Fruit fly (Drosophila melanogaster): Measurements from ENCODE around the gene hop.

Gene hop

DNA sequence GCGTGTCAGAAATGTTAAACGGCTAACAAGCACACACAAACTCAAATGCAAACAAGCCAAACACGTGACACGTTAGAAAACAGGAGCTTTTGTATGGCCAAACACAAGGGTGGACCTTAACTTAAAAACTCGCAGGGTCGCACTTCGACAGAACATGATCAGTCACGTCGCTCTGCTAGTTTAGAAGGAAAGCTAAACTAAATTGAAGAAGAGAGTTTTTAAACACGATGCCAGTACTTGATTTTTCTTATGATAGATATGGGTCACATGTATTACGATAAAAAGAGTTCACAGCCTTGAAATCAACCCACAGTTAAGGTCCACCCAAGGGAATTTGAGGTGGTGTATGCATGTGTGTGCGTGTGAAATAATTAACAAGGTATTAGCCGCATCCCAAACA lies 10.5 kb upstream of the hop start:
- TF ChIP-seq noc (tag; optimal IDR thresholded peaks at IDR 0.05) = no peak

dm6 chrX:11374320-11374719 lies 6.4 kb upstream of the hop start:
- TF ChIP-seq noc (tag; optimal IDR thresholded peaks at IDR 0.05) = no peak

- TF ChIP-seq noc (tag; optimal IDR thresholded peaks at IDR 0.05) = no peak
These were observed 5.1 kb upstream of the hop start for dm6 chrX:11372764-11373712.

dm6 chrX:11371613-11372012 lies 3.7 kb upstream of the hop start:
- no peak for TF ChIP-seq noc (tag; optimal IDR thresholded peaks at IDR 0.05)

DNA sequence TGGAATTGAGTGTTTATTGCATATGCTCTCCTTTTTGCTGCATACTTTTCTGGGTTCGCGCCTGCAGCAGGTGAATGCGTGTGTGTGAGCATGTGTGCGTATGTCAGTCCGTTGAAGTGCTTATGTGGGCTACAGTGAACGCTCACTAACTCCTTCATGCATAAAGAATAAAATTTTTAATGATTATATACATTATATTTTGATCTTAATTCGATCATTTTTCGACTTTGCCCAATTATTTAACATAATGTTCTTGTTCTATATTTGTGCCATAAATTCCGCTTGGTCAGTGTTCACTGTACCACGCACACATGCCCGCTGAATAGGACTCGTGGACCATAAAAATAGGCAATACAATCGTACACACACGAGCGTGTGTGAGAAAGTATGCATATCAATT lies 2.9 kb upstream of the hop start:
- no peak for TF ChIP-seq noc (tag; optimal IDR thresholded peaks at IDR 0.05)

dm6 chrX:11369374-11369773 lies 1.5 kb upstream of the hop start, which contains the start of gene dlg1:
Gene dlg1 (plus strand): TSS chrX:11369665.
- no peak for TF ChIP-seq noc (tag; optimal IDR thresholded peaks at IDR 0.05)

DNA sequence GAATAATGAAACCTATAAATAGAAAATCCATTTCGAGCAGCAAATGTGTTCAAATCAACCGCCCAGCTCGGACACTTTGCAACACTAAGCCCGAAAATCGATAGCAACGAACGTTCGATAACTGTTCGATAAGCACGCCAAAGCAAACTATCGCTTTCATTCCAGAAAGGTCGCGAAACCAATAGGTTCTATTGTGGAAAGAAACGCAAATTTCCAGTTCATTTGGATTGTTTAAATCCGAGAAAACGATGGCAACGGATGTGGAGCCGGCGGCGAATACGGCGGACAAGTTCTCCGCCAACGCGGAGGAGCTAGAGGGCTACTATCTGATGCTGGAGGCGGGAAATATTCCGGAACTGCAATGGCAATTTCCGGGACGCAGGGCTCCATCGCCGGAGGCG lies 8.8 kb downstream of the hop start, which contains the start of gene Pa1:
Gene Pa1 (plus strand): TSS at position 156 of the 401 bp plus-strand sequence.
- no peak for TF ChIP-seq noc (tag; optimal IDR thresholded peaks at IDR 0.05)

DNA sequence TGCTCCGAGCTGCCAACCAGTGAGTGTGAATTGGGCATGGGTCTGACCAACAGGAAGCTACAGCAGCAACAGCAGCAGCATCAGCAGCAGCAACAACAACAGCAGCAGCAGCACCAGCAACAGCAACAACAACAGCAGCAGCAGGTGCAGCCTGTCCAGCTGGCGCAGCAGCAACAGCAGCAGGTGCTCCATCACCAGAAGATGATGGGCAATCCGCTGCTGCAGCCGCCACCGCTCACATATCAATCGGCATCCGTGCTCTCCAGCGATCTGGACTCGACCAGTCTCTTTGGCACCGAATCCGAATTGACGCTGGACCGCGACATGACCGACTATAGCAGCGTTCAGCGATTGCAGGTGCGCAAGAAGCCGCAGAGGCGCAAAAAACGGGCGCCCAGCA lies 11.2 kb downstream of the hop start:
- no peak for TF ChIP-seq noc (tag; optimal IDR thresholded peaks at IDR 0.05)

DNA sequence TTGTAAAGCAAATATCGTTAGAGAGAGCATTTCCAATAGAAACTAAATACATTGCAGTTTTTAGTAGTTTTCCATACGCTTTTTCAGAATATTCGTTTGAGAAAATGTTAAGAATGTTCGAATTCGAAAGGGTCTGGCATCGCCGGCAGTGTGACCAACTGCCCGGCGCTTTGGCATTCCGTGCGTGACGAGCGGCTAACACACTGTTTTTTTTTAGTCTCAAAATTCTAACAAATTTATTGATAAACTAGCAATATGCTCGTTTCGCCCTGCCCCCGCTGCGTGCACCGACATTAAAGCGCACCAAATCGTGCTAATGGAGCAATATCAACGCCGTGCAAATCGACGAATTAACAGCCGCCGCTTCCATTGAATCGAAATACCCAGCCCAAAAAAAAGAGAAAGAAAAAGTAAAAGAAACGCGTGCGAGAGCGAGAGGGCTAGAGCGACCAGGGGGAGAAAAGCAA lies 12.2 kb downstream of the hop start, which contains the start of gene dsh:
Gene dsh (plus strand): TSS at position 174 of the 467 bp plus-strand sequence.
- TF ChIP-seq noc (tag; optimal IDR thresholded peaks at IDR 0.05) = no peak

- peak; percentile 93 for TF ChIP-seq noc (tag; optimal IDR thresholded peaks at IDR 0.05)
These were observed 16.5 kb downstream of the hop start for dm6 chrX:11351351-11351750.

- TF ChIP-seq noc (tag; optimal IDR thresholded peaks at IDR 0.05) = peak; percentile 63
These were observed 17.2 kb downstream of the hop start, which contains the start of gene CG1737 for dm6 chrX:11350505-11351327. Gene CG1737 (plus strand): TSS chrX:11350608.

- no peak for TF ChIP-seq noc (tag; optimal IDR thresholded peaks at IDR 0.05)
These were observed 18.1 kb downstream of the hop start, which contains the start of gene NdufV3 for dm6 chrX:11349780-11350179. Gene NdufV3 (plus strand): TSS chrX:11349998.

DNA sequence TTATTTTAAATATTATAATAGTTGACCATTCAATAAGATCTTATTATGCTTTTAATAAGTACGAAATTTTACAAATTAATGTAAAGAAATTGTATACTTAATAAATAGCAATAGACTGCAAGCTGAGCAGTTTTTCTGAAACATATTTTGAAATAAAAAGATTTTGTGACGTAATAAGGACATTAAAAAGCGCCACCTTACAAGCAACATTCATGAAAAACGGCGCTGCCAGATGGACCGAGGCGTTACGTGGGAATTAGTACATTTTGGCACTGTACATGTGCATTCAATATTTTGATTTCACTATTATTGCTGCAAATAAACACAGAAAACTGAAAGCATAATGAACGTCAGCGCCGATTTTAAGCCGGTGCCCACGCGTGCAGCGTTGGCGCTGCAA lies 19.1 kb downstream of the hop start, which contains the start of gene CG1738:
Gene CG1738 (plus strand): TSS at position 221 of the 400 bp plus-strand sequence.
- TF ChIP-seq noc (tag; optimal IDR thresholded peaks at IDR 0.05) = no peak

- TF ChIP-seq noc (tag; optimal IDR thresholded peaks at IDR 0.05) = no peak
These were observed 20.1 kb downstream of the hop start, which contains the start of the genes GCS1 and CG11756 for dm6 chrX:11347809-11348208. Gene GCS1 (minus strand): TSS chrX:11348001. Gene CG11756 (plus strand): TSS chrX:11348120.

DNA sequence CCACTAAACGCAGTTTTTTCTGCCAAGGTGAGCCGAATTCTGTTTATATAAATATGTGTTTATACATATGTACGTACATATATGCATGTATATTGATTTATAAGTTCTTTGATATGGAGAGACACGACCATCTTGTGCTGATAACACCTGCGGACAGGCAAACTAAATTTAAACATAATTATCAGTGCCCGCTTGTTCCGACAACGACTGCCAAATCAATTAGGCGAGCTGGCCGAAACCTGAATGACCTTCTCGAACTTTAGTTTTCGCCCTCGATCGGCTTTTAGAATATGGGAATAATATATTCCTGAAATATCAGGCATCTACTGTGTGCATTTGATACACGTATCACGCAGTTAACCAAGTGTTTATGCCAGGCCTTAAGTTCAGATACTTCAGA lies 25.1 kb downstream of the hop start:
- peak; percentile 70 for TF ChIP-seq noc (tag; optimal IDR thresholded peaks at IDR 0.05)

DNA sequence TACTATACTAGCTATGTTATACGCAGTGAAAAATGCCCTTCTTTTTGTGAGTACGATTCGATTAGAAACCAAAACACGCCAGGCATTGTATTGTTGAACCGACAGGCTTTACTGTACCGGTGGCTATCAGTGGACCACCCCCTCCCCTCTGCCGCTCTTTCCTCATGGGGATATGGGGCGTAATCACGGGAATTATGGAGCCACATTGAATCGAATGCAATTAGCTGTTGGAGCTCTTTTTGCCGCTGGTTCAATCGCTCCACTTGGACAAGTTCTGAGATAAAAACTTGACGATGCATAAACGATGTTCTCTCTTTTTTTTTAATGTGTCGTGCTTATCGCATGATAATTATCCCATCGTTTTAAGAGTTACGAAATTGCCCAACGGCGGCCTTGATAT lies 25.7 kb downstream of the hop start:
- no peak for TF ChIP-seq noc (tag; optimal IDR thresholded peaks at IDR 0.05)

Data from whole organism, larva.